Worm (Caenorhabditis elegans): ENCODE results near the gene F10E9.4.

- TF ChIP-seq ama-1 (optimal IDR thresholded peaks at IDR 0.05) = no peak
- TF ChIP-seq sea-1 (GFP tag; conservative IDR thresholded peaks at IDR 0.05) = no peak
- TF ChIP-seq aly-1 (tag; optimal IDR thresholded peaks at IDR 0.05) = no peak
- no peak for TF ChIP-seq flt-1 (GFP tag; IDR thresholded peaks at IDR 0.05)
- TF ChIP-seq F13C5.2 (tag; optimal IDR thresholded peaks at IDR 0.05) = no peak
- TF ChIP-seq tbx-11 (GFP tag; IDR thresholded peaks at IDR 0.05) = no peak
- TF ChIP-seq hmbx-1 (tag; optimal IDR thresholded peaks at IDR 0.05) = no peak
- TF ChIP-seq scrt-1 (GFP tag; IDR thresholded peaks at IDR 0.05) = no peak
- TF ChIP-seq hmg-4 (GFP tag; optimal IDR thresholded peaks at IDR 0.05) = no peak
- no peak for TF ChIP-seq ets-7 (tag; optimal IDR thresholded peaks at IDR 0.05)
These were observed 17.5 kb downstream of the F10E9.4 start, which contains the start of gene ZC262.13 for ce11 chrIII:8325574-8326513.

All from whole organism, early embryonic.